Worm (Caenorhabditis elegans) whole organism, late embryonic: ENCODE measurements around the gene clec-227.

Experiments used
- ceh-18 ChIP-seq: sonication (generic microtip); optimal IDR thresholded peaks from 2 replicates; lab custom pipeline; 2016; ENCODE audit warnings: missing genetic modification characterization, missing compliant biosample characterization
- dve-1 ChIP-seq: sonication (generic microtip); optimal IDR thresholded peaks from 2 replicates; lab custom pipeline; 2017; ENCODE audit warnings: antibody characterized with exemption, mild to moderate bottlenecking, missing genetic modification characterization, missing compliant biosample characterization
- ets-4 ChIP-seq: sonication (generic microtip); optimal IDR thresholded peaks from 2 replicates; lab custom pipeline; 2016; ENCODE audit warnings: missing genetic modification characterization, missing compliant biosample characterization
- fkh-10 ChIP-seq: fragments of 150-350 bp; optimal IDR thresholded peaks from 2 replicates; lab custom pipeline; 2014; ENCODE audit warnings: missing biosample characterization, missing genetic modification reagents, missing genetic modification characterization
- fkh-6 ChIP-seq: sonication (generic microtip); optimal IDR thresholded peaks from 2 replicates; lab custom pipeline; 2016; ENCODE audit warnings: missing genetic modification characterization, missing compliant biosample characterization
- hlh-30 ChIP-seq: sonication (generic microtip); optimal IDR thresholded peaks from 2 replicates; lab custom pipeline; 2017; ENCODE audit warnings: antibody characterized with exemption, missing genetic modification characterization, missing compliant biosample characterization; ENCODE audit not compliant: insufficient read depth
- nfya-1 ChIP-seq: sonication (generic microtip); optimal IDR thresholded peaks from 2 replicates; lab custom pipeline; 2017; ENCODE audit warnings: missing genetic modification characterization, mild to moderate bottlenecking, missing compliant biosample characterization, antibody characterized with exemption, moderate library complexity
- pha-4 ChIP-seq: fragments of 150-350 bp; optimal IDR thresholded peaks from 2 replicates; lab custom pipeline; 2018; ENCODE audit warnings: missing biosample characterization, missing genetic modification reagents, missing genetic modification characterization
- pqm-1 ChIP-seq: sonication (generic microtip); optimal IDR thresholded peaks from 2 replicates; lab custom pipeline; 2016; ENCODE audit warnings: missing genetic modification characterization, missing compliant biosample characterization
- rnt-1 ChIP-seq: sonication (generic microtip); optimal IDR thresholded peaks from 2 replicates; lab custom pipeline; 2016; ENCODE audit warnings: missing genetic modification characterization, missing compliant biosample characterization
- tbx-7 ChIP-seq: sonication (generic microtip); optimal IDR thresholded peaks from 2 replicates; lab custom pipeline; 2016; ENCODE audit warnings: missing genotype, missing genetic modification characterization, missing compliant biosample characterization
- ttx-3 ChIP-seq: sonication (generic microtip); optimal IDR thresholded peaks from 2 replicates; lab custom pipeline; 2016; ENCODE audit warnings: missing genetic modification reagents, missing genetic modification characterization, missing compliant biosample characterization

- no peak for TF ChIP-seq fkh-6
- TF ChIP-seq ceh-18 (tag; lab: Kevin White, UChicago) = no peak
- TF ChIP-seq pqm-1 (tag; lab: Kevin White, UChicago) = no peak
- TF ChIP-seq ets-4 (tag; lab: Kevin White, UChicago) = no peak
- TF ChIP-seq dve-1 (tag; lab: Kevin White, UChicago) = no peak
- TF ChIP-seq tbx-7 (tag; lab: Kevin White, UChicago) = no peak
- TF ChIP-seq pha-4 (tag; lab: Kevin White, UChicago) = no peak
- TF ChIP-seq fkh-10 (GFP tag; lab: Kevin White, UChicago) = no peak
- TF ChIP-seq nfya-1 (tag; lab: Kevin White, UChicago) = no peak
- no peak for TF ChIP-seq hlh-30
- no peak for TF ChIP-seq rnt-1 (tag; lab: Kevin White, UChicago)
- TF ChIP-seq ttx-3 (tag; lab: Kevin White, UChicago) = no peak
These were observed 46.3 kb upstream of the clec-227 start for ce11 chrV:14426013-14426412.
